Fruit fly (Drosophila melanogaster) S2 (cell line): ENCODE measurements around the gene CG13131.

Source experiments
- CG8478 ChIP-seq: fragments of >200 bp; optimal IDR thresholded peaks from 2 replicates; lab custom pipeline; 2018
- CTCF ChIP-seq, 2 experiments: fragments of >200 bp; optimal IDR thresholded peaks; 2 replicates each; lab custom pipeline; 2018

dm6 chr2L:9963603-9964042, 53.6 kb downstream of the CG13131 start, which contains the start of gene CG5850:
- TF ChIP-seq CG8478 (lab: Kevin White, UChicago) (no peak), CTCF (optimal IDR thresholded peaks at IDR 0.05; lab: Kevin White, UChicago) (no peak)
